Fruit fly (Drosophila melanogaster): Measurements from ENCODE around the gene Sfp24Bb.

Gene Sfp24Bb

dm6 chr2L:3628819-3629218 is 40.8 kb downstream of the Sfp24Bb start (continued):
- peak; percentile 86 for TF ChIP-seq CG2678 (tag; optimal IDR thresholded peaks at IDR 0.05)
- TF ChIP-seq CG12744 (GFP tag; optimal IDR thresholded peaks at IDR 0.05), result peak; percentile 69
- TF ChIP-seq CG8478 (optimal IDR thresholded peaks at IDR 0.05), result no peak
- no peak for TF ChIP-seq CG1832 (GFP tag; optimal IDR thresholded peaks at IDR 0.05)
- TF ChIP-seq al (GFP tag; IDR thresholded peaks at IDR 0.05), result no peak
- peak; percentile 74 for TF ChIP-seq CG17186 (GFP tag; optimal IDR thresholded peaks at IDR 0.05)
- peak; percentile 47 for TF ChIP-seq HmgZ (tag; optimal IDR thresholded peaks at IDR 0.05)
- TF ChIP-seq CG31224 (GFP tag; IDR thresholded peaks at IDR 0.05), result no peak
- TF ChIP-seq ase (GFP tag; IDR thresholded peaks at IDR 0.05), result no peak; the same call in 2 of the 3 replicates
- peak; percentile 86; the same call in 2 of the 3 replicates for TF ChIP-seq so (GFP tag; IDR thresholded peaks at IDR 0.05)
- TF ChIP-seq Hmx (GFP tag; optimal IDR thresholded peaks at IDR 0.05), result no peak
- TF ChIP-seq CG5245 (GFP tag; optimal IDR thresholded peaks at IDR 0.05), result no peak
- TF ChIP-seq sim (GFP tag; IDR thresholded peaks at IDR 0.05), result peak; percentile 86
- no peak for TF ChIP-seq insv (GFP tag; optimal IDR thresholded peaks at IDR 0.05)
- no peak for TF ChIP-seq dm (GFP tag; optimal IDR thresholded peaks at IDR 0.05)
- TF ChIP-seq CG5180 (GFP tag; optimal IDR thresholded peaks at IDR 0.05), result peak; percentile 80
- peak; percentile 57 for TF ChIP-seq MESR4 (GFP tag; optimal IDR thresholded peaks at IDR 0.05)
- 0 out of 3 replicates have a peak, but pooled peaks have one; percentile 14 for TF ChIP-seq CG7357 (GFP tag; IDR thresholded peaks at IDR 0.05)
- TF ChIP-seq CG32532 (GFP tag; IDR thresholded peaks at IDR 0.05), result no peak
- TF ChIP-seq CG8089 (GFP tag; optimal IDR thresholded peaks at IDR 0.05), result peak; percentile 93
- TF ChIP-seq Side (GFP tag; optimal IDR thresholded peaks at IDR 0.05), result peak; percentile 81
- no peak for TF ChIP-seq ro (GFP tag; IDR thresholded peaks at IDR 0.05)
- peak; percentile 16 to 89 for TF ChIP-seq Hr51 (GFP tag; optimal IDR thresholded peaks at IDR 0.05)
- peak; percentile 23 for TF ChIP-seq CG11723 (GFP tag; optimal IDR thresholded peaks at IDR 0.05)
- TF ChIP-seq eve (GFP tag; optimal IDR thresholded peaks at IDR 0.05), result peak in 1 of 2 experiments; percentile 90
- TF ChIP-seq CG16779 (GFP tag; IDR thresholded peaks at IDR 0.05), result no peak
- TF ChIP-seq CG1529 (GFP tag; optimal IDR thresholded peaks at IDR 0.05), result peak; percentile 87
- no peak for TF ChIP-seq CG18476 (GFP tag; optimal IDR thresholded peaks at IDR 0.05)
- peak; percentile 74 for TF ChIP-seq CG17359 (tag; optimal IDR thresholded peaks at IDR 0.05)
- TF ChIP-seq knrl (GFP tag; IDR thresholded peaks at IDR 0.05; ENCODE audit: partially characterized antibody), result no peak
- no peak for TF ChIP-seq CG4730 (GFP tag; IDR thresholded peaks at IDR 0.05)
- no peak for TF ChIP-seq nmo (GFP tag; optimal IDR thresholded peaks at IDR 0.05)
- peak; percentile 75 for TF ChIP-seq Rfx (GFP tag; IDR thresholded peaks at IDR 0.05)
- peak; percentile 92 for TF ChIP-seq CG4707 (GFP tag; optimal IDR thresholded peaks at IDR 0.05)
- TF ChIP-seq dpn (GFP tag; optimal IDR thresholded peaks at IDR 0.05), result peak; percentile 8 to 68
- peak; percentile 37 for TF ChIP-seq fd96Cb (tag; optimal IDR thresholded peaks at IDR 0.05)
- no peak for TF ChIP-seq Tbp (GFP tag; optimal IDR thresholded peaks at IDR 0.05)
- TF ChIP-seq bcd (GFP tag; optimal IDR thresholded peaks at IDR 0.05), result peak; percentile 54
- peak; percentile 22 for TF ChIP-seq schlank (tag; optimal IDR thresholded peaks at IDR 0.05)
- TF ChIP-seq ind (GFP tag; optimal IDR thresholded peaks at IDR 0.05), result peak; percentile 22
- peak; percentile 28 for TF ChIP-seq Antp (GFP tag; optimal IDR thresholded peaks at IDR 0.05)
- peak; percentile 89 for TF ChIP-seq sob (GFP tag; IDR thresholded peaks at IDR 0.05)
- peak; percentile 54 for TF ChIP-seq Nf-YC (tag; optimal IDR thresholded peaks at IDR 0.05)
- peak; percentile 80 for TF ChIP-seq cato (GFP tag; optimal IDR thresholded peaks at IDR 0.05; ENCODE audit: borderline replicate concordance)
- peak; percentile 87 for TF ChIP-seq CG10654 (GFP tag; optimal IDR thresholded peaks at IDR 0.05)
- peak; percentile 95 for TF ChIP-seq CG34376 (GFP tag; optimal IDR thresholded peaks at IDR 0.05)
- TF ChIP-seq ttk (GFP tag; IDR thresholded peaks at IDR 0.05), result no peak
- no peak for TF ChIP-seq Opbp (GFP tag; IDR thresholded peaks at IDR 0.05; ENCODE audit: partially characterized antibody)
- peak; percentile 76 for TF ChIP-seq CG10274 (GFP tag; optimal IDR thresholded peaks at IDR 0.05)
- no peak for TF ChIP-seq dati (GFP tag; IDR thresholded peaks at IDR 0.05)
- peak; percentile 72 for TF ChIP-seq CG31365 (tag; optimal IDR thresholded peaks at IDR 0.05)
- peak; percentile 87 for TF ChIP-seq CG4328 (GFP tag; optimal IDR thresholded peaks at IDR 0.05)

All from whole organism, embryonic.